Worm (Caenorhabditis elegans) whole organism, L4/young adult: ENCODE data around the gene taf-3.

Source experiments
- W03F9.2 ChIP-seq: fragments of 150-350 bp; optimal IDR thresholded peaks from 2 replicates; lab custom pipeline; 2014; ENCODE audit warnings: missing biosample characterization, missing genetic modification characterization
- dao-5 ChIP-seq: sonication (generic microtip); optimal IDR thresholded peaks from 2 replicates; lab custom pipeline; 2016; ENCODE audit warnings: missing genotype, missing genetic modification characterization, moderate library complexity, missing compliant biosample characterization
- him-1 ChIP-seq: sonication (generic microtip); optimal IDR thresholded peaks from 2 replicates; lab custom pipeline; 2016; ENCODE audit warnings: missing genotype, missing genetic modification reagents, missing genetic modification characterization, missing compliant biosample characterization

DNA sequence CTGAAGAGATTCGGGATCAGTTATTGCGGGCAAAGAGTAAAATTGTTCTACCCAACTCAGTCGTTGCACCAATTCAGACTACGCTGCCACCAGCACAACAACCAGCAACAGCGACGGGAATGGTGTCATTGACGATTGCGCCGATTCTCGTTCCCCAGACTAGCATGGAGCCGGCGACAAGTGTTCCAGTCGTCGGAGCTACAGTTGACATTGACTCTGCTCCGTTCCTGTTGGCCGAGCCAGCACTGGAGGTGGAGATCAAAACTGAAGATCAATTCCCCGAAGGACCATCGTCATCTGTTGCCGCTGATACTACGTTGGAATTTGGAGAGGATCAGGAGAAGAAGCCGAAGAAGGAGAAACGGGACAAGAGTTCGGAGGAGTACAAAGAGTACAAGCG lies 3.2 kb downstream of the taf-3 start:
- TF ChIP-seq dao-5 (tag; lab: Kevin White, UChicago) (no peak), W03F9.2 (tag; lab: Kevin White, UChicago) (no peak), him-1 (tag; lab: Kevin White, UChicago) (no peak)
